Fruit fly (Drosophila melanogaster): ENCODE data around the gene CG31661.

CG31661 gene

dm6 chr2L:1535231-1535630 lies 38.2 kb downstream of the CG31661 start:
- TF ChIP-seq Ets98B (GFP tag; IDR thresholded peaks at IDR 0.05) (peak; percentile 72), CG10348 (GFP tag; IDR thresholded peaks at IDR 0.05) (no peak), Pif1A (GFP tag; optimal IDR thresholded peaks at IDR 0.05) (no peak), CG32121 (GFP tag; IDR thresholded peaks at IDR 0.05) (peak; percentile 68), CG4496 (GFP tag; IDR thresholded peaks at IDR 0.05) (peak; percentile 11; the same call in 1 of the 3 replicates), gl (tag; optimal IDR thresholded peaks at IDR 0.05) (no peak), CG8301 (tag; optimal IDR thresholded peaks at IDR 0.05) (peak; percentile 22), CG14655 (GFP tag; optimal IDR thresholded peaks at IDR 0.05) (no peak), CG15710 (tag; optimal IDR thresholded peaks at IDR 0.05) (no peak)

- peak; percentile 69 for TF ChIP-seq CG8301 (tag; optimal IDR thresholded peaks at IDR 0.05)
- no peak for TF ChIP-seq CG15710 (tag; optimal IDR thresholded peaks at IDR 0.05)
- no peak for TF ChIP-seq CG17806 (tag; optimal IDR thresholded peaks at IDR 0.05)
- TF ChIP-seq Ets98B (GFP tag; IDR thresholded peaks at IDR 0.05): no peak
- no peak for TF ChIP-seq Pif1A (GFP tag; optimal IDR thresholded peaks at IDR 0.05)
- TF ChIP-seq CG14655 (GFP tag; optimal IDR thresholded peaks at IDR 0.05): peak; percentile 74
- TF ChIP-seq CG9948 (tag; optimal IDR thresholded peaks at IDR 0.05): no peak
- TF ChIP-seq CG34367 (tag; optimal IDR thresholded peaks at IDR 0.05): no peak
These were observed 41.1 kb downstream of the CG31661 start for dm6 chr2L:1538132-1538531.

DNA sequence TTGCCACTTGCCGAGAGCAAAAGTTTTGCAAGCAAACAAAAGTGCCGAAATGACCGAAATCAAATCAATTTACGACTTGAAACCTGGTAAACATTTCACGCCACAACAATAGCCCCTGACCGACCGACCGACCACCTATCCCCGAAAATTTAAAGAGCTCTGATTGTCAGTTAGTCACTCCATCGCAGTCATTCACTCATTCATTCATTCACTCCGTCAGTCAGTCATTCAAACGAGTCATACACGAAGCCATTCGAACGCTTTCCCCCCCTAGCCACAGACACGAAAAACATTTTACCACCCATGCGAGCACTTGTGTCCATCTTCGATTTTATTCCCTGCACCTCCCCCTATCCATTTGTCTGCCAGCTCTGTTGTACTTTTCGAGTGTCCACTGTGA lies 50.8 kb downstream of the CG31661 start:
- TF ChIP-seq EcR (GFP tag; optimal IDR thresholded peaks at IDR 0.05) (no peak), CG34367 (tag; optimal IDR thresholded peaks at IDR 0.05) (no peak), CG32121 (GFP tag; IDR thresholded peaks at IDR 0.05) (no peak), rn (GFP tag; IDR thresholded peaks at IDR 0.05) (no peak), CG15710 (tag; optimal IDR thresholded peaks at IDR 0.05) (no peak), CG17806 (tag; optimal IDR thresholded peaks at IDR 0.05) (no peak), CG13204 (GFP tag; optimal IDR thresholded peaks at IDR 0.05) (no peak), CG8301 (tag; optimal IDR thresholded peaks at IDR 0.05) (no peak), CG9948 (tag; optimal IDR thresholded peaks at IDR 0.05) (no peak), D1 (tag; optimal IDR thresholded peaks at IDR 0.05) (no peak), gl (tag; optimal IDR thresholded peaks at IDR 0.05) (no peak), fd96Ca (GFP tag; IDR thresholded peaks at IDR 0.05) (no peak), Ets98B (GFP tag; IDR thresholded peaks at IDR 0.05) (no peak), CG14655 (GFP tag; optimal IDR thresholded peaks at IDR 0.05) (no peak)

Measured in whole organism, pupa.